Fruit fly (Drosophila melanogaster): ENCODE data around the gene CG3793.

The CG3793 gene

DNA sequence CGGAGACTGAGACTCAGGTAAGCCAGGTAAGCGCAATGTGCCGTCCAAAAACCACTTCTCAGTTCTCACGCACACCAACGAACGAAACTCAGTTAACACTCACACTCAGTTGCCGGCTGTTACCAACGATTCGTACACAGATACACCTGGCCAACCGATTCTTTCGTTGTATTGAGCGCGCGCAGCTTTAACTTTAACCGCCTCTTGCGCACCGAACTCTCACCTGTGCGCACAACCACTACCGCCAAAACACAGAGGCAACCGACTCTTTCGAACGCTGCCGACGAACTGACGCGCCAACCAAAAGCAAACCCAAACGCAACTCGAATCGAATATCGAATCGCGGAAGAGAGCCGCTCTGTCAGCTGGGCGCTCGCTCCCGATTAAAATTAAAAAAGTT is 1.6 kb upstream of the CG3793 start, which contains the start of gene Gli (continued):
- TF ChIP-seq nom (GFP tag; optimal IDR thresholded peaks at IDR 0.05), result peak; percentile 27
- no peak for TF ChIP-seq Spps (tag; optimal IDR thresholded peaks at IDR 0.05)
- no peak for TF ChIP-seq emc (GFP tag; optimal IDR thresholded peaks at IDR 0.05)
- no peak for TF ChIP-seq Lpt (GFP tag; optimal IDR thresholded peaks at IDR 0.05)
- no peak for TF ChIP-seq HHEX (GFP tag; optimal IDR thresholded peaks at IDR 0.05)
- peak; percentile 48; the same call in 1 of the 3 replicates for TF ChIP-seq CG7963 (GFP tag; IDR thresholded peaks at IDR 0.05; ENCODE audit: partially characterized antibody)
- no peak for TF ChIP-seq da (GFP tag; optimal IDR thresholded peaks at IDR 0.05)
- no peak for TF ChIP-seq CG33557 (GFP tag; optimal IDR thresholded peaks at IDR 0.05)
- TF ChIP-seq unpg (GFP tag; optimal IDR thresholded peaks at IDR 0.05), result no peak
- TF ChIP-seq CG17361 (GFP tag; IDR thresholded peaks at IDR 0.05), result no peak
- TF ChIP-seq ato (GFP tag; IDR thresholded peaks at IDR 0.05; ENCODE audit: partially characterized antibody), result peak; percentile 77
- no peak for TF ChIP-seq sqz (GFP tag; optimal IDR thresholded peaks at IDR 0.05)
- no peak for TF ChIP-seq D19B (GFP tag; optimal IDR thresholded peaks at IDR 0.05)
- TF ChIP-seq knrl (GFP tag; IDR thresholded peaks at IDR 0.05; ENCODE audit: partially characterized antibody), result peak; percentile 29; the same call in 1 of the 3 replicates
- TF ChIP-seq tll (GFP tag; optimal IDR thresholded peaks at IDR 0.05), result no peak
- TF ChIP-seq sens-2 (GFP tag; IDR thresholded peaks at IDR 0.05), result 0 out of 2 replicates have a peak, but pooled peaks have one; percentile 6
- TF ChIP-seq CG9932 (GFP tag; IDR thresholded peaks at IDR 0.05), result peak; percentile 39; the same call in 1 of the 2 replicates
- TF ChIP-seq CG5245 (GFP tag; optimal IDR thresholded peaks at IDR 0.05), result no peak
- peak; percentile 70 to 84 for TF ChIP-seq Trl (optimal IDR thresholded peaks at IDR 0.05)
- peak; percentile 40 for TF ChIP-seq Trl (GFP tag; optimal IDR thresholded peaks at IDR 0.05)
- TF ChIP-seq ttk (GFP tag; IDR thresholded peaks at IDR 0.05), result no peak
- TF ChIP-seq pan (optimal IDR thresholded peaks at IDR 0.05), result no peak
- TF ChIP-seq pan (GFP tag; optimal IDR thresholded peaks at IDR 0.05 in 1 of 2, IDR thresholded peaks at IDR 0.05 in 1 of 2), result no peak
- peak; percentile 64 for TF ChIP-seq gro (GFP tag; optimal IDR thresholded peaks at IDR 0.05)
- TF ChIP-seq HLH54F (GFP tag; optimal IDR thresholded peaks at IDR 0.05), result no peak
- peak; percentile 8 for TF ChIP-seq NfI (GFP tag; optimal IDR thresholded peaks at IDR 0.05)
- peak; percentile 66 for TF ChIP-seq vvl (GFP tag; IDR thresholded peaks at IDR 0.05)
- no peak for TF ChIP-seq CG8944 (GFP tag; optimal IDR thresholded peaks at IDR 0.05)
- TF ChIP-seq bigmax (GFP tag; optimal IDR thresholded peaks at IDR 0.05), result peak; percentile 17
- TF ChIP-seq lola (GFP tag; optimal IDR thresholded peaks at IDR 0.05), result no peak
- no peak for TF ChIP-seq hth (optimal IDR thresholded peaks at IDR 0.05)
- TF ChIP-seq CG11247 (GFP tag; IDR thresholded peaks at IDR 0.05), result no peak
- TF ChIP-seq CG6254 (GFP tag; optimal IDR thresholded peaks at IDR 0.05), result no peak
- TF ChIP-seq Scr (GFP tag; IDR thresholded peaks at IDR 0.05; ENCODE audit: partially characterized antibody), result peak; percentile 48; the same call in 1 of the 2 replicates
- peak; percentile 74 for TF ChIP-seq Bgb (GFP tag; IDR thresholded peaks at IDR 0.05; ENCODE audit: partially characterized antibody)

DNA sequence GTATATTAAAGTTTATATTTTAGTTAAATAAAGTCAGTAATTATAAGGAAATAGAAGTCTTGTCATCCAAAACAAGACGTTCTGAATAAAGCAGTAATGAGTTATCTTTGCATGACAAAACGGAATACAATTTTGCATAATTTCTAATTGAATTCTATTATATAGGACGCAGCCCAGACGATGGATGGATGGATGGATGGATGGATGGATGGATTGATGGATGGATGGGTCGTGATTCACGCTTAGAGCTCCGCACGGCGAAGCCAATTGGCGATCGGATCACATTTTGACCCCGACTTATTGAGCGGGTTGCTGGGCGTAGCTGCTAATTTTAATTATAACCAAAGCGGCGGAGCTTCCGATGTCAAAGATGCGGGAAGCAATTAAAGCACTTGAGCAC is 619 bp upstream of the CG3793 start:
- TF ChIP-seq CG9817 (tag; optimal IDR thresholded peaks at IDR 0.05) (no peak), CG16779 (GFP tag; IDR thresholded peaks at IDR 0.05) (peak; percentile 34; the same call in 1 of the 2 replicates), Deaf1 (tag; optimal IDR thresholded peaks at IDR 0.05) (no peak), sens (GFP tag) (peak; percentile 59), Elba2 (GFP tag; optimal IDR thresholded peaks at IDR 0.05) (peak; percentile 45), CG6254 (GFP tag; optimal IDR thresholded peaks at IDR 0.05) (no peak), CG11696 (GFP tag; IDR thresholded peaks at IDR 0.05) (no peak), CG8281 (tag; optimal IDR thresholded peaks at IDR 0.05) (peak; percentile 98), Med (GFP tag) (peak; percentile 25)

All from whole organism, embryonic.